Worm (Caenorhabditis elegans) whole organism, midembryonic: Measurements from ENCODE around the gene C45G9.15.

ENCODE experiments used
- T22C8.4 ChIP-seq: fragments of 200-800 bp; sonication (Bioruptor generic); IDR thresholded peaks from 2 replicates; pipeline ENCODE4 v1.3.6; 2022; ENCODE audit warnings: missing genetic modification characterization, missing compliant biosample characterization
- cog-1 ChIP-seq: sonication (generic microtip); optimal IDR thresholded peaks from 2 replicates; lab custom pipeline; 2016; ENCODE audit warnings: missing genetic modification characterization, missing compliant biosample characterization
- flt-1 ChIP-seq: fragments of 200-800 bp; sonication (Bioruptor generic); IDR thresholded peaks from 2 replicates; pipeline ENCODE4 v1.3.6; 2022; ENCODE audit warnings: missing genetic modification characterization, missing compliant biosample characterization
- klf-2 ChIP-seq: fragments of 200-800 bp; sonication (Bioruptor generic); conservative IDR thresholded peaks from 2 replicates; pipeline ENCODE4 v1.3.6; 2022; ENCODE audit warnings: missing genetic modification reagents, missing genetic modification characterization, missing compliant biosample characterization
- med-1 ChIP-seq: sonication (generic microtip); optimal IDR thresholded peaks from 2 replicates; lab custom pipeline; 2017; ENCODE audit warnings: missing genetic modification characterization, mild to moderate bottlenecking, missing compliant biosample characterization, antibody characterized with exemption, missing genetic modification reagents; ENCODE audit not compliant: insufficient read depth
- ref-1 ChIP-seq: fragments of 200-800 bp; sonication (Bioruptor generic); conservative IDR thresholded peaks from 2 replicates; pipeline ENCODE4 v1.3.6; 2022; ENCODE audit warnings: missing genetic modification reagents, missing genetic modification characterization, missing compliant biosample characterization
- tab-1 ChIP-seq: fragments of 200-800 bp; sonication (Bioruptor generic); IDR thresholded peaks from 2 replicates; pipeline ENCODE4 v1.3.6; 2022; ENCODE audit warnings: missing genetic modification characterization, missing compliant biosample characterization
- ztf-23 ChIP-seq: fragments of 200-800 bp; sonication (Bioruptor generic); IDR thresholded peaks from 2 replicates; pipeline ENCODE4 v1.3.6; 2022; ENCODE audit warnings: missing genetic modification reagents, missing genetic modification characterization, missing compliant biosample characterization
- ztf-29 ChIP-seq: fragments of 200-800 bp; sonication (Bioruptor generic); IDR thresholded peaks from 2 replicates; pipeline ENCODE4 v1.3.6; 2022; ENCODE audit warnings: missing genetic modification reagents, missing genetic modification characterization, missing compliant biosample characterization

C45G9.15 gene

ce11 chrIII:5051949-5052348 is at the start of gene C45G9.15:
C45G9.15 (minus strand) TSS chrIII:5052049.
- TF ChIP-seq tab-1: no peak
- TF ChIP-seq ref-1 (GFP tag; lab: Robert Waterston, UW): no peak
- TF ChIP-seq ztf-23 (GFP tag; lab: Robert Waterston, UW): no peak
- no peak for TF ChIP-seq klf-2
- no peak for TF ChIP-seq cog-1 (tag; lab: Kevin White, UChicago)
- TF ChIP-seq flt-1 (GFP tag; lab: Robert Waterston, UW): no peak
- no peak for TF ChIP-seq ztf-29 (GFP tag; lab: Robert Waterston, UW)
- TF ChIP-seq T22C8.4 (GFP tag; lab: Robert Waterston, UW): no peak
- TF ChIP-seq med-1 (GFP tag; lab: Kevin White, UChicago): no peak

ce11 chrIII:5099500-5099899 is 47.7 kb upstream of the C45G9.15 start:
- TF ChIP-seq med-1 (GFP tag; lab: Kevin White, UChicago): no peak
- no peak for TF ChIP-seq ref-1 (GFP tag; lab: Robert Waterston, UW)
- TF ChIP-seq cog-1 (tag; lab: Kevin White, UChicago): no peak
- TF ChIP-seq klf-2: no peak
- no peak for TF ChIP-seq ztf-23 (GFP tag; lab: Robert Waterston, UW)
- no peak for TF ChIP-seq ztf-29 (GFP tag; lab: Robert Waterston, UW)
- no peak for TF ChIP-seq tab-1
- no peak for TF ChIP-seq flt-1 (GFP tag; lab: Robert Waterston, UW)
- no peak for TF ChIP-seq T22C8.4 (GFP tag; lab: Robert Waterston, UW)

- TF ChIP-seq ztf-29 (GFP tag; lab: Robert Waterston, UW) (no peak), ztf-23 (GFP tag; lab: Robert Waterston, UW) (no peak), med-1 (GFP tag; lab: Kevin White, UChicago) (no peak), flt-1 (GFP tag; lab: Robert Waterston, UW) (no peak), tab-1 (no peak), ref-1 (GFP tag; lab: Robert Waterston, UW) (no peak), cog-1 (tag; lab: Kevin White, UChicago) (no peak), klf-2 (no peak), T22C8.4 (GFP tag; lab: Robert Waterston, UW) (no peak)
Observed at ce11 chrIII:5098740-5099276, 47.0 kb upstream of the C45G9.15 start.

ce11 chrIII:5096741-5097140 is 44.9 kb upstream of the C45G9.15 start:
- TF ChIP-seq tab-1: no peak
- TF ChIP-seq ref-1 (GFP tag; lab: Robert Waterston, UW): no peak

ce11 chrIII:5094506-5094905 is 42.7 kb upstream of the C45G9.15 start, which contains the start of gene F54D8.10:
F54D8.10 (plus strand) TSS chrIII:5094806.
- TF ChIP-seq ztf-29 (GFP tag; lab: Robert Waterston, UW) (no peak), ref-1 (GFP tag; lab: Robert Waterston, UW) (no peak), flt-1 (GFP tag; lab: Robert Waterston, UW) (no peak), cog-1 (tag; lab: Kevin White, UChicago) (no peak), T22C8.4 (GFP tag; lab: Robert Waterston, UW) (no peak), tab-1 (no peak), klf-2 (no peak), med-1 (GFP tag; lab: Kevin White, UChicago) (no peak), ztf-23 (GFP tag; lab: Robert Waterston, UW) (no peak)

ce11 chrIII:5092345-5092744 is 40.5 kb upstream of the C45G9.15 start:
- TF ChIP-seq flt-1 (GFP tag; lab: Robert Waterston, UW) (no peak), med-1 (GFP tag; lab: Kevin White, UChicago) (no peak), cog-1 (tag; lab: Kevin White, UChicago) (no peak), ztf-29 (GFP tag; lab: Robert Waterston, UW) (no peak), T22C8.4 (GFP tag; lab: Robert Waterston, UW) (no peak), ref-1 (GFP tag; lab: Robert Waterston, UW) (no peak), klf-2 (no peak), tab-1 (no peak), ztf-23 (GFP tag; lab: Robert Waterston, UW) (no peak)

- TF ChIP-seq T22C8.4 (GFP tag; lab: Robert Waterston, UW): no peak
- TF ChIP-seq cog-1 (tag; lab: Kevin White, UChicago): no peak
- TF ChIP-seq ztf-29 (GFP tag; lab: Robert Waterston, UW): no peak
- TF ChIP-seq flt-1 (GFP tag; lab: Robert Waterston, UW): no peak
- no peak for TF ChIP-seq med-1 (GFP tag; lab: Kevin White, UChicago)
- TF ChIP-seq ztf-23 (GFP tag; lab: Robert Waterston, UW): no peak
- TF ChIP-seq ref-1 (GFP tag; lab: Robert Waterston, UW): no peak
- no peak for TF ChIP-seq tab-1
- TF ChIP-seq klf-2: no peak
Observed at ce11 chrIII:5089489-5089888, 37.6 kb upstream of the C45G9.15 start.

- TF ChIP-seq klf-2 (no peak), ztf-29 (GFP tag; lab: Robert Waterston, UW) (no peak), cog-1 (tag; lab: Kevin White, UChicago) (no peak), T22C8.4 (GFP tag; lab: Robert Waterston, UW) (no peak), med-1 (GFP tag; lab: Kevin White, UChicago) (no peak), flt-1 (GFP tag; lab: Robert Waterston, UW) (no peak), ztf-23 (GFP tag; lab: Robert Waterston, UW) (no peak), ref-1 (GFP tag; lab: Robert Waterston, UW) (no peak), tab-1 (no peak)
Observed at ce11 chrIII:5085529-5085928, 33.7 kb upstream of the C45G9.15 start, which contains the start of gene cah-1. cah-1 (minus strand) TSS chrIII:5085629.

ce11 chrIII:5083304-5083703 is 31.5 kb upstream of the C45G9.15 start:
- no peak for TF ChIP-seq ref-1 (GFP tag; lab: Robert Waterston, UW)
- no peak for TF ChIP-seq flt-1 (GFP tag; lab: Robert Waterston, UW)

ce11 chrIII:5081573-5081823 is 29.6 kb upstream of the C45G9.15 start, which contains the start of gene cox-6A:
cox-6A (plus strand) TSS chrIII:5081724.
- no peak for TF ChIP-seq ztf-23 (GFP tag; lab: Robert Waterston, UW)
- TF ChIP-seq tab-1: no peak
- no peak for TF ChIP-seq klf-2
- TF ChIP-seq med-1 (GFP tag; lab: Kevin White, UChicago): no peak
- no peak for TF ChIP-seq T22C8.4 (GFP tag; lab: Robert Waterston, UW)
- TF ChIP-seq flt-1 (GFP tag; lab: Robert Waterston, UW): no peak
- TF ChIP-seq ref-1 (GFP tag; lab: Robert Waterston, UW): no peak
- no peak for TF ChIP-seq cog-1 (tag; lab: Kevin White, UChicago)
- TF ChIP-seq ztf-29 (GFP tag; lab: Robert Waterston, UW): no peak
